Fruit fly (Drosophila melanogaster) whole organism, embryonic: ENCODE data around the gene Cdc27.

ENCODE experiments used
- Aef1 ChIP-seq: fragments of 200-800 bp; sonication (Bioruptor generic); IDR thresholded peaks from 3 replicates; pipeline ENCODE4 v1.3.6; 2022; ENCODE audit warnings: missing biosample characterization, missing genetic modification characterization
- B-H1 ChIP-seq: fragments of 200-800 bp; sonication (Bioruptor generic); IDR thresholded peaks from 3 replicates; pipeline ENCODE4 v1.3.6; 2022; ENCODE audit warnings: missing biosample characterization, missing genetic modification characterization
- BtbVII ChIP-seq: fragments of 200-800 bp; sonication (Bioruptor generic); optimal IDR thresholded peaks from 3 replicates; lab custom pipeline; 2017; ENCODE audit warnings: missing biosample characterization, mild to moderate bottlenecking, missing genetic modification characterization
- CG12391 ChIP-seq: fragments of 200-800 bp; sonication (Bioruptor generic); optimal IDR thresholded peaks from 3 replicates; lab custom pipeline; 2018; ENCODE audit warnings: missing biosample characterization, mild to moderate bottlenecking, missing genetic modification characterization, moderate library complexity
- CG14710 ChIP-seq: fragments of 200-800 bp; sonication (Bioruptor generic); optimal IDR thresholded peaks from 3 replicates; lab custom pipeline; 2019; ENCODE audit warnings: missing biosample characterization, mild to moderate bottlenecking, missing genetic modification characterization, moderate library complexity
- CG15696 ChIP-seq: fragments of 200-800 bp; sonication (Bioruptor generic); optimal IDR thresholded peaks from 2 replicates; lab custom pipeline; 2019; ENCODE audit warnings: missing biosample characterization, mild to moderate bottlenecking, missing genetic modification characterization, moderate library complexity
- CG17186 ChIP-seq: fragments of 200-800 bp; sonication (Bioruptor generic); optimal IDR thresholded peaks from 3 replicates; lab custom pipeline; 2017; ENCODE audit warnings: missing biosample characterization, missing genetic modification reagents, missing genetic modification characterization
- CG18599 ChIP-seq: fragments of 200-800 bp; sonication (Bioruptor generic); optimal IDR thresholded peaks from 3 replicates; lab custom pipeline; 2017; ENCODE audit warnings: missing biosample characterization, missing genetic modification characterization, mild to moderate bottlenecking, moderate library complexity, missing genetic modification reagents
- CG2129 ChIP-seq: fragments of 200-800 bp; sonication (Bioruptor generic); IDR thresholded peaks from 2 replicates; pipeline ENCODE4 v1.3.6; 2022; ENCODE audit warnings: missing biosample characterization, missing genetic modification characterization; ENCODE audit not compliant: partially characterized antibody
- CG2712 ChIP-seq: fragments of 200-800 bp; optimal IDR thresholded peaks from 3 replicates; lab custom pipeline; 2019; ENCODE audit warnings: missing biosample characterization, mild to moderate bottlenecking, missing genetic modification characterization, moderate library complexity
- CG30431 ChIP-seq: fragments of 200-800 bp; sonication (Bioruptor generic); optimal IDR thresholded peaks from 2 replicates; lab custom pipeline; 2017; ENCODE audit warnings: missing biosample characterization, missing genetic modification characterization
- CG34376 ChIP-seq: fragments of 200-800 bp; sonication (Bioruptor generic); optimal IDR thresholded peaks from 2 replicates; lab custom pipeline; 2018; ENCODE audit warnings: missing biosample characterization, mild to moderate bottlenecking, missing genetic modification characterization
- CG4328 ChIP-seq: fragments of 200-800 bp; sonication (Bioruptor generic); optimal IDR thresholded peaks from 3 replicates; lab custom pipeline; 2017; ENCODE audit warnings: missing biosample characterization, missing genetic modification reagents, missing genetic modification characterization
- CG4617 ChIP-seq: fragments of 200-800 bp; sonication (Bioruptor generic); optimal IDR thresholded peaks from 3 replicates; lab custom pipeline; 2016; ENCODE audit warnings: missing biosample characterization, missing genetic modification characterization, borderline replicate concordance
- CG6254 ChIP-seq: fragments of 200-800 bp; sonication (Bioruptor generic); optimal IDR thresholded peaks from 3 replicates; lab custom pipeline; 2017; ENCODE audit warnings: mild to moderate bottlenecking, missing biosample characterization, missing genetic modification reagents, missing genetic modification characterization
- CG7357 ChIP-seq: fragments of 200-800 bp; sonication (Bioruptor generic); IDR thresholded peaks from 3 replicates; pipeline ENCODE4 v1.3.6; 2022; ENCODE audit warnings: missing biosample characterization, missing genetic modification characterization
- CG8359 ChIP-seq: fragments of 200-800 bp; sonication (Bioruptor generic); optimal IDR thresholded peaks from 2 replicates; lab custom pipeline; 2017; ENCODE audit warnings: missing biosample characterization, mild to moderate bottlenecking, missing genetic modification characterization, borderline replicate concordance
- D ChIP-seq, 2 experiments: fragments of 200-800 bp in 1 of 2; fragments of >200 bp in 1 of 2; sonication (Bioruptor generic) in 1 of 2; optimal IDR thresholded peaks; 2 replicates in 1 of 2; 3 replicates in 1 of 2; lab custom pipeline; 2017; ENCODE audit warnings: mild to moderate bottlenecking in 1 of 2, missing biosample characterization in 1 of 2, missing genetic modification characterization in 1 of 2, missing genetic modification reagents in 1 of 2
- Dfd ChIP-seq, 2 experiments: fragments of >200 bp; optimal IDR thresholded peaks; 2 replicates each; lab custom pipeline; 2017; ENCODE audit warnings: missing biosample characterization in 2 of 2, missing genetic modification characterization in 2 of 2
- Drgx ChIP-seq: fragments of 200-800 bp; sonication (Bioruptor generic); IDR thresholded peaks from 2 replicates; pipeline ENCODE4 v1.3.6; 2022; ENCODE audit warnings: missing biosample characterization, missing genetic modification characterization
- Gsc ChIP-seq: fragments of 200-800 bp; sonication (Bioruptor generic); IDR thresholded peaks from 2 replicates; pipeline ENCODE4 v1.3.6; 2022; ENCODE audit warnings: missing biosample characterization, missing genetic modification characterization
- Hr3 ChIP-seq: fragments of 200-800 bp; sonication (Bioruptor generic); optimal IDR thresholded peaks from 3 replicates; lab custom pipeline; 2016; ENCODE audit warnings: missing biosample characterization, missing genetic modification characterization
- Opbp ChIP-seq: fragments of 200-800 bp; sonication (Bioruptor generic); IDR thresholded peaks from 3 replicates; pipeline ENCODE4 v1.3.6; 2022; ENCODE audit warnings: missing biosample characterization, missing genetic modification characterization; ENCODE audit not compliant: partially characterized antibody
- Pdp1 ChIP-seq, 2 experiments: fragments of 200-800 bp; sonication (Bioruptor generic); optimal IDR thresholded peaks; 3 replicates each; lab custom pipeline; 2016; ENCODE audit warnings: missing biosample characterization in 2 of 2, missing genetic modification characterization in 2 of 2, mild to moderate bottlenecking in 1 of 2, moderate library complexity in 1 of 2
- Poxn ChIP-seq: fragments of 200-800 bp; sonication (Bioruptor generic); IDR thresholded peaks from 2 replicates; pipeline ENCODE4 v1.3.6; 2022; ENCODE audit warnings: missing biosample characterization, missing genetic modification characterization
- Sox102F ChIP-seq: fragments of 200-800 bp; sonication (Bioruptor generic); optimal IDR thresholded peaks from 2 replicates; lab custom pipeline; 2018; ENCODE audit warnings: missing biosample characterization, mild to moderate bottlenecking, missing genetic modification characterization, moderate library complexity
- Ssrp ChIP-seq: fragments of 200-800 bp; sonication (Bioruptor generic); optimal IDR thresholded peaks from 2 replicates; lab custom pipeline; 2018; ENCODE audit warnings: missing biosample characterization, mild to moderate bottlenecking, missing genetic modification characterization, moderate library complexity
- Tbp ChIP-seq: fragments of >200 bp; optimal IDR thresholded peaks from 2 replicates; lab custom pipeline; 2018; ENCODE audit warnings: missing biosample characterization, missing genetic modification characterization
- al ChIP-seq: fragments of 200-800 bp; sonication (Bioruptor generic); IDR thresholded peaks from 2 replicates; pipeline ENCODE4 v1.3.6; 2022; ENCODE audit warnings: missing biosample characterization, missing genetic modification characterization
- amos ChIP-seq: fragments of 200-800 bp; sonication (Bioruptor generic); IDR thresholded peaks from 2 replicates; pipeline ENCODE4 v1.3.6; 2022; ENCODE audit warnings: missing biosample characterization, missing genetic modification characterization; ENCODE audit not compliant: partially characterized antibody
- ara ChIP-seq: fragments of 200-800 bp; sonication (Bioruptor generic); IDR thresholded peaks from 2 replicates; pipeline ENCODE4 v1.3.6; 2022; ENCODE audit warnings: missing biosample characterization, missing genetic modification characterization
- btn ChIP-seq: fragments of 200-800 bp; sonication (Bioruptor generic); optimal IDR thresholded peaks from 2 replicates; lab custom pipeline; 2016; ENCODE audit warnings: missing biosample characterization, missing genetic modification characterization
- cg ChIP-seq: fragments of 200-800 bp; sonication (Bioruptor generic); optimal IDR thresholded peaks from 3 replicates; lab custom pipeline; 2019; ENCODE audit warnings: missing biosample characterization, mild to moderate bottlenecking, missing genetic modification characterization, moderate library complexity
- chif ChIP-seq, 2 experiments: fragments of 200-800 bp; sonication (Bioruptor generic); optimal IDR thresholded peaks; 3 replicates each; lab custom pipeline; 2016; ENCODE audit warnings: missing biosample characterization in 2 of 2, missing genetic modification characterization in 2 of 2
- corto ChIP-seq: fragments of 200-800 bp; sonication (Bioruptor generic); optimal IDR thresholded peaks from 2 replicates; lab custom pipeline; 2016; ENCODE audit warnings: missing biosample characterization, mild to moderate bottlenecking, missing genetic modification characterization, moderate library complexity
- crol ChIP-seq: fragments of 200-800 bp; sonication (Bioruptor generic); IDR thresholded peaks from 2 replicates; pipeline ENCODE4 v1.3.6; 2022; ENCODE audit warnings: missing biosample characterization, missing genetic modification characterization
- dan ChIP-seq: fragments of 200-800 bp; sonication (Bioruptor generic); IDR thresholded peaks from 2 replicates; pipeline ENCODE4 v1.3.6; 2022; ENCODE audit warnings: missing biosample characterization, missing genetic modification characterization
- dimm ChIP-seq: fragments of 200-800 bp; sonication (Bioruptor generic); IDR thresholded peaks from 2 replicates; pipeline ENCODE4 v1.3.6; 2022; ENCODE audit warnings: missing biosample characterization, missing genetic modification characterization
- dpn ChIP-seq, 2 experiments: fragments of 200-800 bp; sonication (Bioruptor generic); optimal IDR thresholded peaks; 3 replicates each; lab custom pipeline; 2016; ENCODE audit warnings: missing biosample characterization in 2 of 2, missing genetic modification characterization in 2 of 2
- ems ChIP-seq: fragments of 200-800 bp; sonication (Bioruptor generic); optimal IDR thresholded peaks from 3 replicates; lab custom pipeline; 2016; ENCODE audit warnings: missing biosample characterization, missing genetic modification characterization
- kni ChIP-seq: fragments of 200-800 bp; sonication (Bioruptor generic); optimal IDR thresholded peaks from 3 replicates; lab custom pipeline; 2017; ENCODE audit warnings: mild to moderate bottlenecking, missing biosample characterization, missing genetic modification reagents, missing genetic modification characterization
- knrl ChIP-seq: fragments of 200-800 bp; sonication (Bioruptor generic); IDR thresholded peaks from 3 replicates; pipeline ENCODE4 v1.3.6; 2022; ENCODE audit warnings: missing biosample characterization, missing genetic modification characterization; ENCODE audit not compliant: partially characterized antibody
- mam ChIP-seq: fragments of 200-800 bp; sonication (Bioruptor generic); optimal IDR thresholded peaks from 3 replicates; lab custom pipeline; 2016; ENCODE audit warnings: missing biosample characterization, missing genetic modification characterization
- onecut ChIP-seq: fragments of 200-800 bp; sonication (Bioruptor generic); IDR thresholded peaks from 2 replicates; pipeline ENCODE4 v1.3.6; 2022; ENCODE audit warnings: missing biosample characterization, missing genetic modification characterization
- pb ChIP-seq: fragments of 200-800 bp; sonication (Bioruptor generic); optimal IDR thresholded peaks from 3 replicates; lab custom pipeline; 2016; ENCODE audit warnings: missing biosample characterization, missing genetic modification characterization
- ro ChIP-seq: fragments of 200-800 bp; sonication (Bioruptor generic); IDR thresholded peaks from 2 replicates; pipeline ENCODE4 v1.3.6; 2022; ENCODE audit warnings: missing biosample characterization, missing genetic modification characterization
- sqz ChIP-seq: fragments of 200-800 bp; sonication (Bioruptor generic); optimal IDR thresholded peaks from 3 replicates; lab custom pipeline; 2018; ENCODE audit warnings: missing biosample characterization, mild to moderate bottlenecking, missing genetic modification characterization
- zen2 ChIP-seq: fragments of 200-800 bp; sonication (Bioruptor generic); IDR thresholded peaks from 3 replicates; pipeline ENCODE4 v1.3.6; 2022; ENCODE audit warnings: missing biosample characterization, missing genetic modification characterization; ENCODE audit not compliant: partially characterized antibody
- zfh2 ChIP-seq: fragments of 200-800 bp; sonication (Bioruptor generic); optimal IDR thresholded peaks from 2 replicates; lab custom pipeline; 2016; ENCODE audit warnings: missing biosample characterization, missing genetic modification characterization

The Cdc27 gene

dm6 chr3L:7243775-7244438 lies 5.2 kb downstream of the Cdc27 start, which contains the start of the genes mRpL50 and mei-P22 (continued):
- TF ChIP-seq ems (GFP tag; lab: Kevin White, UChicago) (no peak), Poxn (no peak), Dfd (GFP tag; optimal IDR thresholded peaks at IDR 0.05; lab: Kevin White, UChicago) (no peak), cg (GFP tag; lab: Kevin White, UChicago) (no peak), corto (no peak), CG4328 (GFP tag; lab: Kevin White, UChicago) (no peak), CG7357 (GFP tag; lab: Robert Waterston, UW) (no peak), CG2712 (tag; lab: Kevin White, UChicago) (peak; percentile 14), sqz (no peak), chif (GFP tag; optimal IDR thresholded peaks at IDR 0.05; lab: Kevin White, UChicago) (peak in 1 of 2 experiments; percentile 23), CG30431 (no peak), CG12391 (tag; lab: Kevin White, UChicago) (peak; percentile 47), btn (GFP tag; lab: Kevin White, UChicago) (no peak), Hr3 (GFP tag; lab: Kevin White, UChicago) (no peak), CG14710 (tag; lab: Kevin White, UChicago) (peak; percentile 49), CG6254 (GFP tag; lab: Kevin White, UChicago) (no peak), Opbp (GFP tag; lab: Robert Waterston, UW) (no peak), ara (no peak), D (optimal IDR thresholded peaks at IDR 0.05; lab: Kevin White, UChicago) (no peak), D (GFP tag; optimal IDR thresholded peaks at IDR 0.05; lab: Kevin White, UChicago) (no peak), CG4617 (peak; percentile 74), onecut (GFP tag; lab: Robert Waterston, UW) (no peak), CG18599 (GFP tag; lab: Kevin White, UChicago) (no peak), zfh2 (GFP tag; lab: Kevin White, UChicago) (peak; percentile 19), CG15696 (tag; lab: Kevin White, UChicago) (no peak), CG2129 (no peak), mam (GFP tag; lab: Kevin White, UChicago) (peak; percentile 40), dan (GFP tag; lab: Robert Waterston, UW) (no peak), zen2 (GFP tag; lab: Robert Waterston, UW) (no peak), Gsc (GFP tag; lab: Robert Waterston, UW) (no peak), dimm (GFP tag; lab: Robert Waterston, UW) (no peak), al (GFP tag; lab: Robert Waterston, UW) (no peak), pb (GFP tag; lab: Kevin White, UChicago) (no peak), CG17186 (GFP tag; lab: Kevin White, UChicago) (peak; percentile 97), Ssrp (no peak), ro (no peak), kni (no peak), crol (GFP tag; lab: Robert Waterston, UW) (no peak), B-H1 (GFP tag; lab: Robert Waterston, UW) (no peak), CG34376 (no peak), Sox102F (GFP tag; lab: Kevin White, UChicago) (peak; percentile 31), Aef1 (GFP tag; lab: Robert Waterston, UW) (no peak), dpn (GFP tag; optimal IDR thresholded peaks at IDR 0.05; lab: Kevin White, UChicago) (peak; percentile 10 to 25), Tbp (GFP tag; lab: Kevin White, UChicago) (no peak), Drgx (no peak), amos (GFP tag; lab: Robert Waterston, UW) (no peak), CG8359 (no peak), Pdp1 (GFP tag; optimal IDR thresholded peaks at IDR 0.05; lab: Kevin White, UChicago) (peak in 1 of 2 experiments; percentile 89), BtbVII (GFP tag; lab: Kevin White, UChicago) (no peak), knrl (GFP tag; lab: Robert Waterston, UW) (peak; percentile 16; the same call in 1 of the 3 replicates)
